Worm (Caenorhabditis elegans) whole organism, early embryonic: ENCODE data around the gene T24D5.3.

Experiments used
- ama-1 ChIP-seq: fragments of 150-350 bp; optimal IDR thresholded peaks from 2 replicates; lab custom pipeline; 2014
- hmbx-1 ChIP-seq: sonication (generic microtip); optimal IDR thresholded peaks from 2 replicates; lab custom pipeline; 2016; ENCODE audit warnings: mild to moderate bottlenecking, missing genetic modification characterization, missing compliant biosample characterization
- tbx-37 ChIP-seq: fragments of 200-800 bp; sonication (Bioruptor generic); conservative IDR thresholded peaks from 2 replicates; pipeline ENCODE4 v1.3.6; 2022; ENCODE audit warnings: missing genetic modification reagents, missing genetic modification characterization, missing compliant biosample characterization
- tra-4 ChIP-seq: sonication (generic microtip); optimal IDR thresholded peaks from 2 replicates; lab custom pipeline; 2017; ENCODE audit warnings: missing genetic modification characterization, missing compliant biosample characterization

ce11 chrX:12631446-12631845 is 51.6 kb downstream of the T24D5.3 start:
- TF ChIP-seq hmbx-1 (tag; lab: Kevin White, UChicago), result no peak
- no peak for TF ChIP-seq ama-1 (lab: Kevin White, UChicago)
- TF ChIP-seq tbx-37, result no peak
- no peak for TF ChIP-seq tra-4 (tag; lab: Kevin White, UChicago)
